Worm (Caenorhabditis elegans): ENCODE results near the gene C25A8.5.

DNA sequence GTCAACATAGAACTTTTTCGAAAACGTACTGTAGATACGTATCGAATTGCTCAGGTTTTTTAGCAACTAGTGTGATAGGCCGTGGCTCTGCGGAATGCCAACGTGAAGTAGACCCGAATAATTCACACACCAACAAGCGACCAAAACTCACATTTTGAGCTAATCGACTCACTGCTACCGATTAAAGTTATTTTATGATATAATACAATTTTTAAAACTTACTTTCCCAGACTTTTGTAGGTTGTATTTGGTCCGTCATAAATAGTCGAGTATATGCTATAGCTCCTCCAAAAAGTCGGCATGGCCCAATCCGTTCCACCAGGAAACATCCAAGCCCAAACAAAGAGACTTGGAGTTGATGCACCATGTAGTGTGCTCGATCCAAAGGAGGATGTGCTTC lies 11.5 kb downstream of the C25A8.5 start, which contains the start of gene C25A8.1:
- TF ChIP-seq zag-1 (tag; optimal IDR thresholded peaks at IDR 0.05) (no peak), blmp-1 (tag; optimal IDR thresholded peaks at IDR 0.05; ENCODE audit: insufficient read depth) (no peak), unc-39 (tag; optimal IDR thresholded peaks at IDR 0.05) (no peak), lin-39 (tag; optimal IDR thresholded peaks at IDR 0.05) (no peak), nhr-12 (tag; optimal IDR thresholded peaks at IDR 0.05) (no peak), ama-1 (optimal IDR thresholded peaks at IDR 0.05) (no peak), unc-62 (GFP tag; optimal IDR thresholded peaks at IDR 0.05) (no peak), ztf-11 (tag; optimal IDR thresholded peaks at IDR 0.05) (no peak), nhr-11 (tag; optimal IDR thresholded peaks at IDR 0.05) (no peak), mdl-1 (tag; optimal IDR thresholded peaks at IDR 0.05) (no peak), elt-3 (tag; optimal IDR thresholded peaks at IDR 0.05) (no peak), elt-1 (tag; optimal IDR thresholded peaks at IDR 0.05) (no peak), mab-5 (tag; optimal IDR thresholded peaks at IDR 0.05) (no peak)

Measured in whole organism, L2 larva.